Worm (Caenorhabditis elegans) whole organism, young adult: ENCODE measurements around the gene ZK945.8.
A peak's percentile ranks its signal among the peaks of the same experiment; 100 is the strongest.

Experiments used
- B0035.1 ChIP-seq: sonication (generic microtip); optimal IDR thresholded peaks from 2 replicates; lab custom pipeline; 2016; ENCODE audit warnings: missing genetic modification characterization, mild to moderate bottlenecking, missing compliant biosample characterization, missing genotype, missing genetic modification reagents
- C06A6.2 ChIP-seq: fragments of 200-800 bp; sonication (Bioruptor generic); conservative IDR thresholded peaks from 2 replicates; pipeline ENCODE4 v1.3.6; 2022; ENCODE audit warnings: missing genetic modification characterization, missing compliant biosample characterization
- C17E4.6 ChIP-seq: fragments of 200-800 bp; sonication (Bioruptor generic); IDR thresholded peaks from 2 replicates; pipeline ENCODE4 v1.3.6; 2022; ENCODE audit warnings: missing genetic modification reagents, missing genetic modification characterization, missing compliant biosample characterization
- F10E7.11 ChIP-seq: sonication (generic microtip); optimal IDR thresholded peaks from 2 replicates; lab custom pipeline; 2017; ENCODE audit warnings: mild to moderate bottlenecking, missing genetic modification characterization, moderate library complexity, missing compliant biosample characterization
- F22D6.2 ChIP-seq: sonication (generic microtip); optimal IDR thresholded peaks from 2 replicates; lab custom pipeline; 2016; ENCODE audit warnings: mild to moderate bottlenecking, missing genetic modification characterization, missing compliant biosample characterization
- F37B4.10 ChIP-seq: fragments of 200-800 bp; sonication (Bioruptor generic); IDR thresholded peaks from 2 replicates; pipeline ENCODE4 v1.3.6; 2022; ENCODE audit warnings: missing genetic modification characterization, missing compliant biosample characterization
- F52B5.7 ChIP-seq: sonication (generic microtip); optimal IDR thresholded peaks from 2 replicates; lab custom pipeline; 2016; ENCODE audit warnings: mild to moderate bottlenecking, missing genetic modification characterization, missing compliant biosample characterization
- T26A5.8 ChIP-seq: sonication (generic microtip); optimal IDR thresholded peaks from 2 replicates; lab custom pipeline; 2016; ENCODE audit warnings: missing genetic modification characterization, missing compliant biosample characterization
- Y56A3A.18 ChIP-seq: fragments of 200-800 bp; sonication (Bioruptor generic); IDR thresholded peaks from 2 replicates; pipeline ENCODE4 v1.3.6; 2022; ENCODE audit warnings: missing genetic modification reagents, missing genetic modification characterization, missing compliant biosample characterization
- Y67H2A.10 ChIP-seq: fragments of 200-800 bp; sonication (Bioruptor generic); conservative IDR thresholded peaks from 2 replicates; pipeline ENCODE4 v1.3.6; 2022; ENCODE audit warnings: missing genetic modification reagents, missing genetic modification characterization, missing compliant biosample characterization
- akir-1 ChIP-seq: fragments of 200-800 bp; sonication (Bioruptor generic); optimal IDR thresholded peaks from 2 replicates; lab custom pipeline; 2018; ENCODE audit warnings: mild to moderate bottlenecking, missing genetic modification characterization, moderate library complexity, missing compliant biosample characterization
- atf-7 ChIP-seq: sonication (generic microtip); optimal IDR thresholded peaks from 2 replicates; lab custom pipeline; 2017; ENCODE audit warnings: mild to moderate bottlenecking, missing genetic modification characterization, missing compliant biosample characterization
- attf-3 ChIP-seq: fragments of 200-800 bp; sonication (Bioruptor generic); conservative IDR thresholded peaks from 2 replicates; pipeline ENCODE4 v1.3.6; 2022; ENCODE audit warnings: missing genetic modification reagents, missing genetic modification characterization, missing compliant biosample characterization
- ccch-3 ChIP-seq: fragments of 200-800 bp; sonication (Bioruptor generic); optimal IDR thresholded peaks from 2 replicates; lab custom pipeline; 2018; ENCODE audit warnings: mild to moderate bottlenecking, missing genetic modification characterization, missing compliant biosample characterization
- dpff-1 ChIP-seq: sonication (generic microtip); optimal IDR thresholded peaks from 2 replicates; lab custom pipeline; 2017; ENCODE audit warnings: mild to moderate bottlenecking, missing genetic modification characterization, missing compliant biosample characterization
- ets-4 ChIP-seq: fragments of 200-800 bp; sonication (Bioruptor generic); optimal IDR thresholded peaks from 2 replicates; lab custom pipeline; 2018; ENCODE audit warnings: mild to moderate bottlenecking, missing genetic modification characterization, missing compliant biosample characterization
- hlh-12 ChIP-seq: sonication (generic microtip); optimal IDR thresholded peaks from 2 replicates; lab custom pipeline; 2016; ENCODE audit warnings: missing genetic modification characterization, missing compliant biosample characterization
- hmg-1.2 ChIP-seq: fragments of 200-800 bp; sonication (Bioruptor generic); IDR thresholded peaks from 2 replicates; pipeline ENCODE4 v1.3.6; 2022; ENCODE audit warnings: missing genetic modification reagents, missing genetic modification characterization, missing compliant biosample characterization
- hsf-1 ChIP-seq: fragments of 200-800 bp; sonication (Bioruptor generic); IDR thresholded peaks from 2 replicates; pipeline ENCODE4 v1.3.6; 2022; ENCODE audit warnings: missing genetic modification reagents, missing genetic modification characterization, missing compliant biosample characterization
- let-526 ChIP-seq: fragments of 200-800 bp; sonication (Bioruptor generic); IDR thresholded peaks from 2 replicates; pipeline ENCODE4 v1.3.6; 2022; ENCODE audit warnings: missing genetic modification reagents, missing genetic modification characterization, missing compliant biosample characterization
- lsl-1 ChIP-seq: fragments of 200-800 bp; sonication (Bioruptor generic); optimal IDR thresholded peaks from 2 replicates; lab custom pipeline; 2018; ENCODE audit warnings: mild to moderate bottlenecking, missing genetic modification characterization, moderate library complexity, missing compliant biosample characterization
- lsy-27 ChIP-seq: sonication (generic microtip); optimal IDR thresholded peaks from 2 replicates; lab custom pipeline; 2017; ENCODE audit warnings: missing genetic modification characterization, mild to moderate bottlenecking, missing compliant biosample characterization, antibody characterized with exemption, missing genotype, borderline replicate concordance; ENCODE audit not compliant: insufficient read depth
- madf-6 ChIP-seq: fragments of 200-800 bp; sonication (Bioruptor generic); IDR thresholded peaks from 2 replicates; pipeline ENCODE4 v1.3.6; 2022; ENCODE audit warnings: missing genetic modification reagents, missing genetic modification characterization, missing compliant biosample characterization
- nhr-179 ChIP-seq: sonication (generic microtip); optimal IDR thresholded peaks from 2 replicates; lab custom pipeline; 2016; ENCODE audit warnings: mild to moderate bottlenecking, missing genetic modification characterization, missing compliant biosample characterization
- nhr-80 ChIP-seq: sonication (generic microtip); optimal IDR thresholded peaks from 2 replicates; lab custom pipeline; 2016; ENCODE audit warnings: missing genetic modification characterization, missing compliant biosample characterization
- nhr-90 ChIP-seq: sonication (generic microtip); optimal IDR thresholded peaks from 2 replicates; lab custom pipeline; 2016; ENCODE audit warnings: missing genotype, mild to moderate bottlenecking, missing genetic modification characterization, missing compliant biosample characterization
- pbrm-1 ChIP-seq: fragments of 200-800 bp; sonication (Bioruptor generic); IDR thresholded peaks from 2 replicates; pipeline ENCODE4 v1.3.6; 2022; ENCODE audit warnings: missing genetic modification reagents, missing genetic modification characterization, missing compliant biosample characterization
- pha-4 ChIP-seq: fragments of 150-350 bp; sonication (generic microtip); optimal IDR thresholded peaks from 2 replicates; lab custom pipeline; 2014; ENCODE audit warnings: missing biosample characterization, missing genetic modification reagents, missing genetic modification characterization
- repo-1 ChIP-seq: sonication (generic microtip); optimal IDR thresholded peaks from 2 replicates; lab custom pipeline; 2017; ENCODE audit warnings: mild to moderate bottlenecking, missing genetic modification characterization, missing compliant biosample characterization
- rpc-1 ChIP-seq, 2 experiments: fragments of 150-350 bp in 1 of 2; sonication (generic microtip) in 1 of 2; optimal IDR thresholded peaks; 2 replicates each; lab custom pipeline; 2014 to 2018; ENCODE audit warnings: missing biosample characterization in 1 of 2, missing genetic modification characterization in 1 of 2, missing genetic modification reagents in 1 of 2, missing genotype in 1 of 2
- snpc-4 ChIP-seq, 5 experiments: fragments of 150-350 bp in 1 of 5; sonication (generic microtip) in 4 of 5; optimal IDR thresholded peaks; 2 replicates each; lab custom pipeline; 2014 to 2018; ENCODE audit warnings: missing genetic modification characterization in 5 of 5, missing biosample characterization in 3 of 5, antibody characterized with exemption in 2 of 5, mild to moderate bottlenecking in 2 of 5, missing compliant biosample characterization in 2 of 5, missing genotype in 2 of 5, moderate library complexity in 2 of 5, missing genetic modification reagents in 1 of 5
- ztf-6 ChIP-seq: fragments of 200-800 bp; sonication (Bioruptor generic); IDR thresholded peaks from 2 replicates; pipeline ENCODE4 v1.3.6; 2022; ENCODE audit warnings: missing genetic modification reagents, missing genetic modification characterization, missing compliant biosample characterization

Gene ZK945.8

ce11 chrII:10132818-10133217 is 24.4 kb downstream of the ZK945.8 start:
- no peak for TF ChIP-seq let-526 (GFP tag; lab: Robert Waterston, UW)
- TF ChIP-seq lsl-1: no peak
- no peak for TF ChIP-seq madf-6 (GFP tag; lab: Robert Waterston, UW)
- no peak for TF ChIP-seq C17E4.6
- TF ChIP-seq rpc-1 (optimal IDR thresholded peaks at IDR 0.05; lab: Kevin White, UChicago): no peak
- TF ChIP-seq rpc-1 (tag; optimal IDR thresholded peaks at IDR 0.05; lab: Kevin White, UChicago): no peak
- TF ChIP-seq hsf-1 (GFP tag; lab: Robert Waterston, UW): no peak
- no peak for TF ChIP-seq pbrm-1
- TF ChIP-seq akir-1 (GFP tag; lab: Kevin White, UChicago): no peak
- no peak for TF ChIP-seq attf-3 (GFP tag; lab: Robert Waterston, UW)
- no peak for TF ChIP-seq Y56A3A.18 (GFP tag; lab: Robert Waterston, UW)
- no peak for TF ChIP-seq ccch-3 (GFP tag; lab: Kevin White, UChicago)

- TF ChIP-seq nhr-80 (tag; lab: Kevin White, UChicago) (peak; percentile 87), ztf-6 (GFP tag; lab: Robert Waterston, UW) (no peak)
Measured at ce11 chrII:10134285-10134995, 26.0 kb downstream of the ZK945.8 start, which contains the start of gene F27E5.9. TSS of gene F27E5.9 (plus strand) at chrII:10134945.

- TF ChIP-seq F37B4.10 (no peak), lsy-27 (no peak), ets-4 (GFP tag; lab: Kevin White, UChicago) (no peak), F10E7.11 (tag; lab: Kevin White, UChicago) (no peak), B0035.1 (tag; lab: Kevin White, UChicago) (no peak), snpc-4 (GFP tag; optimal IDR thresholded peaks at IDR 0.05; lab: Kevin White, UChicago) (no peak), snpc-4 (tag; optimal IDR thresholded peaks at IDR 0.05; lab: Kevin White, UChicago) (no peak), pha-4 (tag; lab: Kevin White, UChicago) (no peak)
- TF ChIP-seq, all 124 proteins: peak for 0
Measured at ce11 chrII:10136771-10137170, 28.3 kb downstream of the ZK945.8 start.

- TF ChIP-seq nhr-90: no peak
- TF ChIP-seq Y56A3A.18 (GFP tag; lab: Robert Waterston, UW): no peak
- TF ChIP-seq repo-1 (tag; lab: Kevin White, UChicago): no peak
- no peak for TF ChIP-seq hmg-1.2
- no peak for TF ChIP-seq ztf-6 (GFP tag; lab: Robert Waterston, UW)
- TF ChIP-seq F22D6.2 (tag; lab: Kevin White, UChicago): no peak
- no peak for TF ChIP-seq hsf-1 (GFP tag; lab: Robert Waterston, UW)
- no peak for TF ChIP-seq ets-4 (GFP tag; lab: Kevin White, UChicago)
- TF ChIP-seq dpff-1 (tag; lab: Kevin White, UChicago): no peak
- TF ChIP-seq C06A6.2 (GFP tag; lab: Robert Waterston, UW): no peak
- TF ChIP-seq hlh-12 (tag; lab: Kevin White, UChicago): no peak
- no peak for TF ChIP-seq pbrm-1
- no peak for TF ChIP-seq T26A5.8 (tag; lab: Kevin White, UChicago)
- no peak for TF ChIP-seq Y67H2A.10 (GFP tag; lab: Robert Waterston, UW)
- no peak for TF ChIP-seq nhr-179 (tag; lab: Kevin White, UChicago)
- no peak for TF ChIP-seq F52B5.7 (tag; lab: Kevin White, UChicago)
- TF ChIP-seq madf-6 (GFP tag; lab: Robert Waterston, UW): no peak
- no peak for TF ChIP-seq F10E7.11 (tag; lab: Kevin White, UChicago)
- TF ChIP-seq atf-7 (tag; lab: Kevin White, UChicago): no peak
- no peak for TF ChIP-seq attf-3 (GFP tag; lab: Robert Waterston, UW)
- TF ChIP-seq, all 124 proteins: peak for 0
Measured at ce11 chrII:10137358-10137757, 28.9 kb downstream of the ZK945.8 start, which contains the start of gene phg-1. TSS of gene phg-1 (plus strand) at chrII:10137658.
